Worm (Caenorhabditis elegans): ENCODE results near the gene R53.4.

The R53.4 gene

DNA sequence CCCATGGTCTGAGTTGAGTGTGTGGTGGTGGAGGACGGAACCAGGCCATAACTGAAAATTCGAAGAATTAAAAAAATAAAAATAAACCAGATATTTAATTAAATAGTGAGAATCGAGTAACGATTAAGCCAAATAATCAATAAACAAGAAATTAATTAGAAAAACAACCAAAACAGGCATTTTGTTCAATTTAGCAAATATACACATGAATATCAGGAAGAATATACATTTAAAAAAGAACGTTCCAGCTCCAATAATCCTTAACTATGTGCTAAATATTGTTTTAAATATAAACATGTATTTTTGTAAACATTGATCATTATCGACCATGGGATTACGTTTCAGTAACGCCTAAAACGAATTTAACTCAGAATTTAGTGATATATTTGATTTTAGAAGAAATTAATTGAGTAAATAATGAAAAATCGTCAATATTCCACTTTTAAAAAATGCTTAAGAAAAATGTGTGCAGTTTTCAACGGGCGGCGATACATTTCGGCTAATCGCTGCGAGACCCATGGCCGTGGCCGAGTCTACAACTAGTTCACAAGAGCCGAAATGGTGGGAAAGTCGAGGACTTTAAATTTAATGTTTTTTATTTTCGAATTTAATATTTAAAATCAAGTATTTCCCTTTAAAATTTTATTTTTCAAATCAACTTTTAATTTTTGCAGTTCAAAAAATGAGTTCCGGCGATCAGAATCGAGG is at the start of gene R53.4, which contains the start of gene psf-1:
R53.4 (minus strand) TSS at position 51 of the 708 bp plus-strand sequence.
psf-1 (plus strand) TSS at position 675 of the 708 bp plus-strand sequence.
- no peak for TF ChIP-seq rpc-1 (optimal IDR thresholded peaks at IDR 0.05)
- TF ChIP-seq rpc-1 (tag; optimal IDR thresholded peaks at IDR 0.05), result no peak
- peak; percentile 57 for TF ChIP-seq dpl-1 (GFP tag; optimal IDR thresholded peaks at IDR 0.05)
- peak; percentile 58 for TF ChIP-seq ceh-91 (GFP tag; IDR thresholded peaks at IDR 0.05)
- TF ChIP-seq F33H1.4 (GFP tag; IDR thresholded peaks at IDR 0.05), result peak; percentile 88
- no peak for TF ChIP-seq somi-1 (GFP tag; optimal IDR thresholded peaks at IDR 0.05)
- TF ChIP-seq egl-44 (GFP tag; IDR thresholded peaks at IDR 0.05), result 0 out of 2 replicates have a peak, but pooled peaks have one; percentile 15
- TF ChIP-seq snpc-1.3 (tag; optimal IDR thresholded peaks at IDR 0.05; ENCODE audit: insufficient read depth), result peak; percentile 41
- peak; percentile 4 for TF ChIP-seq madf-10 (tag; optimal IDR thresholded peaks at IDR 0.05)
- TF ChIP-seq hsf-1 (GFP tag; IDR thresholded peaks at IDR 0.05), result no peak
- TF ChIP-seq die-1 (tag; optimal IDR thresholded peaks at IDR 0.05), result no peak
- TF ChIP-seq egrh-3 (GFP tag; IDR thresholded peaks at IDR 0.05), result no peak
- TF ChIP-seq madf-6 (GFP tag; IDR thresholded peaks at IDR 0.05), result peak; percentile 62
- no peak for TF ChIP-seq F39B2.1 (GFP tag; IDR thresholded peaks at IDR 0.05)
- TF ChIP-seq athp-1 (tag; optimal IDR thresholded peaks at IDR 0.05), result no peak
- TF ChIP-seq pbrm-1 (GFP tag; IDR thresholded peaks at IDR 0.05), result no peak; the same call in 1 of the 2 replicates
- TF ChIP-seq F57A8.1 (GFP tag; optimal IDR thresholded peaks at IDR 0.05), result no peak
- peak; percentile 62 for TF ChIP-seq lsl-1 (GFP tag; optimal IDR thresholded peaks at IDR 0.05)
- TF ChIP-seq nhr-80 (tag; optimal IDR thresholded peaks at IDR 0.05), result peak; percentile 20
- peak; percentile 52 for TF ChIP-seq unc-130 (GFP tag; optimal IDR thresholded peaks at IDR 0.05)
- TF ChIP-seq efl-1 (GFP tag; optimal IDR thresholded peaks at IDR 0.05), result peak; percentile 46
- peak; percentile 83 for TF ChIP-seq F23B12.7 (tag; optimal IDR thresholded peaks at IDR 0.05; ENCODE audit: insufficient read depth)
- TF ChIP-seq let-526 (GFP tag; IDR thresholded peaks at IDR 0.05), result peak; percentile 47; the same call in 1 of the 2 replicates
- TF ChIP-seq mes-4 (tag; optimal IDR thresholded peaks at IDR 0.05), result no peak
- peak; percentile 77 for TF ChIP-seq dox-1 (GFP tag; IDR thresholded peaks at IDR 0.05)
- TF ChIP-seq attf-3 (GFP tag; conservative IDR thresholded peaks at IDR 0.05), result peak; percentile 60; the same call in 1 of the 2 replicates
- TF ChIP-seq ceh-27 (GFP tag; optimal IDR thresholded peaks at IDR 0.05), result peak; percentile 76
- TF ChIP-seq snpc-3.4 (tag; optimal IDR thresholded peaks at IDR 0.05), result peak; percentile 64
- TF ChIP-seq D2030.7 (GFP tag; IDR thresholded peaks at IDR 0.05), result peak; percentile 70
- no peak for TF ChIP-seq Y53F4B.3 (GFP tag; IDR thresholded peaks at IDR 0.05)
- TF ChIP-seq ztf-6 (GFP tag; IDR thresholded peaks at IDR 0.05), result peak; percentile 36; the same call in 1 of the 2 replicates
- no peak for TF ChIP-seq unc-62 (GFP tag; optimal IDR thresholded peaks at IDR 0.05)
- TF ChIP-seq attf-5 (GFP tag; optimal IDR thresholded peaks at IDR 0.05), result peak; percentile 59
- no peak for TF ChIP-seq Y53G8AR.9 (GFP tag; conservative IDR thresholded peaks at IDR 0.05)
- peak; percentile 19; the same call in 1 of the 2 replicates for TF ChIP-seq madf-8 (GFP tag; conservative IDR thresholded peaks at IDR 0.05)
- TF ChIP-seq sptf-2 (GFP tag; optimal IDR thresholded peaks at IDR 0.05), result peak; percentile 29
- TF ChIP-seq ceh-40 (GFP tag; IDR thresholded peaks at IDR 0.05), result no peak
- 0 out of 2 replicates have a peak, but pooled peaks have one; percentile 15 for TF ChIP-seq lin-26 (GFP tag; IDR thresholded peaks at IDR 0.05)
- TF ChIP-seq rec-8 (tag; optimal IDR thresholded peaks at IDR 0.05), result no peak
- TF ChIP-seq ZK185.1 (tag; optimal IDR thresholded peaks at IDR 0.05; ENCODE audit: poor library complexity, severe bottlenecking), result peak; percentile 78
- TF ChIP-seq snpc-4 (GFP tag; optimal IDR thresholded peaks at IDR 0.05), result no peak
- TF ChIP-seq snpc-4 (tag; optimal IDR thresholded peaks at IDR 0.05), result peak in 2 of 4 experiments; percentile 10 to 31
- 0 out of 2 replicates have a peak, but pooled peaks have one; percentile 32 for TF ChIP-seq lir-1 (GFP tag; conservative IDR thresholded peaks at IDR 0.05)
- TF ChIP-seq F52B5.7 (tag; optimal IDR thresholded peaks at IDR 0.05), result no peak
- peak; percentile 46; the same call in 1 of the 2 replicates for TF ChIP-seq hmg-1.2 (GFP tag; IDR thresholded peaks at IDR 0.05)
- no peak for TF ChIP-seq ceh-100 (GFP tag; IDR thresholded peaks at IDR 0.05)
- TF ChIP-seq Y67H2A.10 (GFP tag; conservative IDR thresholded peaks at IDR 0.05), result 0 out of 2 replicates have a peak, but pooled peaks have one; percentile 11

Measured in whole organism, young adult.